Fruit fly (Drosophila melanogaster): Measurements from ENCODE around the gene CG5885.

- TF ChIP-seq psq (optimal IDR thresholded peaks at IDR 0.05) (no peak), h (optimal IDR thresholded peaks at IDR 0.05) (no peak)
Observed at dm6 chr2L:9948520-9948858, 30.4 kb upstream of the CG5885 start.

Data from Kc167 (cell line).